Worm (Caenorhabditis elegans): Measurements from ENCODE around the gene sru-25.

- TF ChIP-seq ceh-83 (GFP tag; optimal IDR thresholded peaks at IDR 0.05): no peak
- TF ChIP-seq snpc-4 (tag; optimal IDR thresholded peaks at IDR 0.05): no peak
- TF ChIP-seq lsy-2 (tag; optimal IDR thresholded peaks at IDR 0.05): no peak
- no peak for TF ChIP-seq unc-39 (tag; optimal IDR thresholded peaks at IDR 0.05)
- TF ChIP-seq blmp-1 (tag; optimal IDR thresholded peaks at IDR 0.05): no peak
Measured at ce11 chrV:660210-660609, 13.9 kb downstream of the sru-25 start, which contains the start of gene F31F4.17.

Data from whole organism, mixed stage, embryonic.